Worm (Caenorhabditis elegans) whole organism, young adult: ENCODE data around the gene sds-22.

ENCODE experiments used
- B0336.3 ChIP-seq: fragments of 200-800 bp; sonication (Bioruptor generic); IDR thresholded peaks from 2 replicates; pipeline ENCODE4 v1.3.6; 2022; ENCODE audit warnings: missing genetic modification characterization, missing compliant biosample characterization
- K12H6.12 ChIP-seq: fragments of 200-800 bp; sonication (Bioruptor generic); optimal IDR thresholded peaks from 2 replicates; lab custom pipeline; 2018; ENCODE audit warnings: mild to moderate bottlenecking, missing genetic modification characterization, missing compliant biosample characterization
- ceh-27 ChIP-seq: fragments of 200-800 bp; sonication (Bioruptor generic); optimal IDR thresholded peaks from 2 replicates; lab custom pipeline; 2018; ENCODE audit warnings: mild to moderate bottlenecking, missing genetic modification characterization, moderate library complexity, missing compliant biosample characterization
- ets-4 ChIP-seq: fragments of 200-800 bp; sonication (Bioruptor generic); optimal IDR thresholded peaks from 2 replicates; lab custom pipeline; 2018; ENCODE audit warnings: mild to moderate bottlenecking, missing genetic modification characterization, missing compliant biosample characterization
- sptf-2 ChIP-seq: fragments of 200-800 bp; sonication (Bioruptor generic); optimal IDR thresholded peaks from 2 replicates; lab custom pipeline; 2018; ENCODE audit warnings: mild to moderate bottlenecking, missing genetic modification characterization, missing compliant biosample characterization

DNA sequence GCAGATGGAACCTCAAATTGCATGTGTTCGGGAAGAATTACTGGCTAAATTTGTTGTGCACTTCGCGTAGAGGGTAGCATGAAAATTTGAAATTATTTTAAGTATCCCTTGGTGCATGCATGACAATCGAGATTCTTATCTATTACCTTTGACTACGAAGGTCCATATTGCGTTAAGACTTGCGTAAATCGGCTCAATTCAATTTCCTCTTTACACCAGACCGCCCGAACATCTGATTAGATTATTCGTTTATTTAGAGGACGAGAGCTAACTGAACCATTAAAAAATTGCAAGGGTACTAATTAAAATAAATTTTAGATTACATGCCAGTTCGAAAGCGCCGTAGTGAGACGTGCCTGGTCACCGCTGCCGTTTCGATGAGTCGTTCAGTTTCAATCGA, 40.6 kb upstream of the sds-22 start:
- no peak for TF ChIP-seq sptf-2 (GFP tag; lab: Kevin White, UChicago)
- no peak for TF ChIP-seq K12H6.12 (tag; lab: Kevin White, UChicago)
- no peak for TF ChIP-seq B0336.3
- no peak for TF ChIP-seq ets-4 (GFP tag; lab: Kevin White, UChicago)
- no peak for TF ChIP-seq ceh-27
